Worm (Caenorhabditis elegans): Measurements from ENCODE around the gene T28F3.5.

DNA sequence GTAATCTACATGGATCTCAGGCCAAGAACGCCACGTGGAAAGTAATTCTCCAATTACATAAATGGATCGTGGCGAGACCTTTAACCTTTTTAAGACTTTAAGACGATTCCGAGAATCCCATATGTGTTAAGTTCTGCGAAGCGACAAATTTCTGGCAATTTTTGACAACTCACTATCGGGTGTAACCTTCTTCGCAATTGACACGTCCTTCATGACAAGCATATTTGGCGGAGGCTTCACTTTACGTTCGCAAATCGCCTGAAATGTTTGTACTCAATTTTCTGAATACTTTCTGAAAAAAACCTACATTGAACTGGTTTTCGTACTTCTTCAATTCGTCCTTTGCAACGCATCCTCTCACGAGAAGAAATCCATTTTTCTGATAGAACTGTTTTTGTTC, 35.8 kb upstream of the T28F3.5 start:
- TF ChIP-seq Y53G8AR.9 (GFP tag; conservative IDR thresholded peaks at IDR 0.05) (no peak), pbrm-1 (GFP tag; IDR thresholded peaks at IDR 0.05) (no peak), unc-62 (GFP tag; optimal IDR thresholded peaks at IDR 0.05) (no peak), Y53F4B.3 (GFP tag; IDR thresholded peaks at IDR 0.05) (no peak), tbx-9 (tag; optimal IDR thresholded peaks at IDR 0.05; ENCODE audit: borderline replicate concordance) (no peak), snpc-4 (GFP tag; optimal IDR thresholded peaks at IDR 0.05) (no peak), snpc-4 (tag; optimal IDR thresholded peaks at IDR 0.05) (no peak), unc-130 (GFP tag; optimal IDR thresholded peaks at IDR 0.05) (no peak), tbp1 (GFP tag; optimal IDR thresholded peaks at IDR 0.05) (no peak), bed-1 (GFP tag; IDR thresholded peaks at IDR 0.05) (no peak), ama-1 (optimal IDR thresholded peaks at IDR 0.05) (no peak), ama-1 (GFP tag; optimal IDR thresholded peaks at IDR 0.05) (no peak)

All from whole organism, young adult.